Worm (Caenorhabditis elegans) whole organism, late embryonic: ENCODE measurements around the gene C47A4.3.

ENCODE experiments used
- T23F11.4 ChIP-seq: fragments of 200-800 bp; sonication (Bioruptor generic); optimal IDR thresholded peaks from 2 replicates; lab custom pipeline; 2018; ENCODE audit warnings: mild to moderate bottlenecking, missing genetic modification characterization, missing compliant biosample characterization
- ahr-1 ChIP-seq: sonication (generic microtip); optimal IDR thresholded peaks from 2 replicates; lab custom pipeline; 2016; ENCODE audit warnings: missing genetic modification characterization, missing compliant biosample characterization
- ama-1 ChIP-seq: fragments of 150-350 bp; optimal IDR thresholded peaks from 2 replicates; lab custom pipeline; 2014
- ceh-45 ChIP-seq: fragments of 200-800 bp; sonication (Bioruptor generic); IDR thresholded peaks from 2 replicates; pipeline ENCODE4 v1.3.6; 2022; ENCODE audit warnings: missing genetic modification reagents, missing genetic modification characterization, missing compliant biosample characterization
- che-1 ChIP-seq: sonication (generic microtip); optimal IDR thresholded peaks from 2 replicates; lab custom pipeline; 2016; ENCODE audit warnings: mild to moderate bottlenecking, missing genetic modification characterization, missing compliant biosample characterization
- elt-2 ChIP-seq: sonication (generic microtip); optimal IDR thresholded peaks from 2 replicates; lab custom pipeline; 2016; ENCODE audit warnings: missing genetic modification reagents, missing genetic modification characterization, missing compliant biosample characterization
- fax-1 ChIP-seq: sonication (generic microtip); optimal IDR thresholded peaks from 2 replicates; lab custom pipeline; 2016; ENCODE audit warnings: missing genotype, missing genetic modification characterization, missing compliant biosample characterization
- hlh-30 ChIP-seq: sonication (generic microtip); optimal IDR thresholded peaks from 2 replicates; lab custom pipeline; 2017; ENCODE audit warnings: antibody characterized with exemption, missing genetic modification characterization, missing compliant biosample characterization; ENCODE audit not compliant: insufficient read depth
- hlh-8 ChIP-seq: sonication (generic microtip); optimal IDR thresholded peaks from 2 replicates; lab custom pipeline; 2016; ENCODE audit warnings: missing genotype, missing genetic modification characterization, missing compliant biosample characterization
- nfya-1 ChIP-seq: sonication (generic microtip); optimal IDR thresholded peaks from 2 replicates; lab custom pipeline; 2017; ENCODE audit warnings: missing genetic modification characterization, mild to moderate bottlenecking, missing compliant biosample characterization, antibody characterized with exemption, moderate library complexity
- nhr-11 ChIP-seq: fragments of 150-350 bp; optimal IDR thresholded peaks from 2 replicates; lab custom pipeline; 2014; ENCODE audit warnings: missing biosample characterization, missing genetic modification characterization
- npax-4 ChIP-seq: sonication (generic microtip); optimal IDR thresholded peaks from 2 replicates; lab custom pipeline; 2016; ENCODE audit warnings: missing genetic modification characterization, missing compliant biosample characterization
- pha-2 ChIP-seq: sonication (generic microtip); optimal IDR thresholded peaks from 2 replicates; lab custom pipeline; 2017; ENCODE audit warnings: mild to moderate bottlenecking, missing genetic modification characterization, missing compliant biosample characterization
- rnt-1 ChIP-seq: sonication (generic microtip); optimal IDR thresholded peaks from 2 replicates; lab custom pipeline; 2016; ENCODE audit warnings: missing genetic modification characterization, missing compliant biosample characterization
- unc-42 ChIP-seq: sonication (generic microtip); optimal IDR thresholded peaks from 2 replicates; lab custom pipeline; 2016; ENCODE audit warnings: missing genotype, missing genetic modification characterization, missing compliant biosample characterization
- unc-55 ChIP-seq: sonication (generic microtip); optimal IDR thresholded peaks from 2 replicates; lab custom pipeline; 2017; ENCODE audit warnings: missing biosample characterization, missing genetic modification reagents, missing genetic modification characterization
- ztf-16 ChIP-seq: sonication (generic microtip); optimal IDR thresholded peaks from 2 replicates; lab custom pipeline; 2017; ENCODE audit warnings: missing genetic modification characterization, missing compliant biosample characterization

The C47A4.3 gene

ce11 chrIV:13693976-13694375, 48.2 kb downstream of the C47A4.3 start:
- peak; percentile 98 for TF ChIP-seq unc-55
- no peak for TF ChIP-seq pha-2 (tag; lab: Kevin White, UChicago)

ce11 chrIV:13692522-13692921, 49.6 kb downstream of the C47A4.3 start:
- TF ChIP-seq elt-2 (no peak), che-1 (tag; lab: Kevin White, UChicago) (no peak), fax-1 (no peak), ahr-1 (tag; lab: Kevin White, UChicago) (no peak), nfya-1 (tag; lab: Kevin White, UChicago) (no peak), hlh-30 (tag; lab: Kevin White, UChicago) (no peak), hlh-8 (tag; lab: Kevin White, UChicago) (no peak), ceh-45 (no peak), ztf-16 (tag; lab: Kevin White, UChicago) (no peak), ama-1 (lab: Kevin White, UChicago) (no peak), npax-4 (no peak), rnt-1 (tag; lab: Kevin White, UChicago) (no peak), nhr-11 (tag; lab: Kevin White, UChicago) (no peak), T23F11.4 (GFP tag; lab: Kevin White, UChicago) (no peak), unc-42 (tag; lab: Kevin White, UChicago) (no peak)
- TF ChIP-seq, all 69 proteins: peak for 0
